Fruit fly (Drosophila melanogaster) whole organism, embryonic: ENCODE measurements around the gene PRL-1.
A peak's percentile ranks its signal among the peaks of the same experiment; 100 is the strongest.

Experiments
- Atf-2 ChIP-seq: fragments of 200-800 bp; sonication (Bioruptor generic); optimal IDR thresholded peaks from 2 replicates; lab custom pipeline; 2016; ENCODE audit warnings: missing biosample characterization, missing genetic modification characterization
- B-H1 ChIP-seq: fragments of 200-800 bp; sonication (Bioruptor generic); IDR thresholded peaks from 3 replicates; pipeline ENCODE4 v1.3.6; 2022; ENCODE audit warnings: missing biosample characterization, missing genetic modification characterization
- CG10147 ChIP-seq: fragments of 200-800 bp; sonication (Bioruptor generic); optimal IDR thresholded peaks from 2 replicates; lab custom pipeline; 2019; ENCODE audit warnings: missing biosample characterization, mild to moderate bottlenecking, missing genetic modification characterization, moderate library complexity
- CG10209 ChIP-seq: fragments of 200-800 bp; sonication (Bioruptor generic); optimal IDR thresholded peaks from 3 replicates; lab custom pipeline; 2017; ENCODE audit warnings: missing biosample characterization, mild to moderate bottlenecking, missing genetic modification characterization, missing genetic modification reagents
- CG10321 ChIP-seq: fragments of 200-800 bp; sonication (Bioruptor generic); IDR thresholded peaks from 2 replicates; pipeline ENCODE4 v1.3.6; 2022; ENCODE audit warnings: missing biosample characterization, missing genetic modification characterization
- CG10979 ChIP-seq: fragments of 200-800 bp; sonication (Bioruptor generic); optimal IDR thresholded peaks from 2 replicates; lab custom pipeline; 2018; ENCODE audit warnings: missing biosample characterization, mild to moderate bottlenecking, missing genetic modification characterization, moderate library complexity
- CG11085 ChIP-seq: fragments of 200-800 bp; sonication (Bioruptor generic); IDR thresholded peaks from 2 replicates; pipeline ENCODE4 v1.3.6; 2022; ENCODE audit warnings: missing biosample characterization, missing genetic modification characterization
- CG11723 ChIP-seq: fragments of 200-800 bp; sonication (Bioruptor generic); optimal IDR thresholded peaks from 2 replicates; lab custom pipeline; 2017; ENCODE audit warnings: missing biosample characterization, mild to moderate bottlenecking, missing genetic modification characterization
- CG14014 ChIP-seq: fragments of 200-800 bp; sonication (Bioruptor generic); IDR thresholded peaks from 2 replicates; pipeline ENCODE4 v1.3.6; 2022; ENCODE audit warnings: missing biosample characterization, missing genetic modification characterization
- CG14667 ChIP-seq: fragments of 200-800 bp; sonication (Bioruptor generic); IDR thresholded peaks from 2 replicates; pipeline ENCODE4 v1.3.6; 2022; ENCODE audit warnings: missing biosample characterization, missing genetic modification characterization
- CG2889 ChIP-seq: fragments of 200-800 bp; sonication (Bioruptor generic); IDR thresholded peaks from 3 replicates; pipeline ENCODE4 v1.3.6; 2022; ENCODE audit warnings: missing biosample characterization, missing genetic modification characterization
- CG31441 ChIP-seq: fragments of 200-800 bp; sonication (Bioruptor generic); IDR thresholded peaks from 2 replicates; pipeline ENCODE4 v1.3.6; 2022; ENCODE audit warnings: missing biosample characterization, missing genetic modification characterization
- CG34422 ChIP-seq: fragments of 200-800 bp; sonication (Bioruptor generic); IDR thresholded peaks from 3 replicates; pipeline ENCODE4 v1.3.6; 2022; ENCODE audit warnings: missing biosample characterization, missing genetic modification characterization
- CG4854 ChIP-seq: fragments of 200-800 bp; sonication (Bioruptor generic); optimal IDR thresholded peaks from 2 replicates; lab custom pipeline; 2016; ENCODE audit warnings: missing biosample characterization, missing genetic modification characterization, inconsistent platforms
- CG6854 ChIP-seq: fragments of 200-800 bp; sonication (Bioruptor generic); optimal IDR thresholded peaks from 3 replicates; lab custom pipeline; 2017; ENCODE audit warnings: missing biosample characterization, mild to moderate bottlenecking, missing genetic modification characterization
- CG8290 ChIP-seq, 3 experiments: fragments of 200-800 bp; sonication (Bioruptor generic); optimal IDR thresholded peaks; 2 replicates each; lab custom pipeline; 2016 to 2019; ENCODE audit warnings: missing biosample characterization in 3 of 3, missing genetic modification characterization in 3 of 3, mild to moderate bottlenecking in 2 of 3, moderate library complexity in 1 of 3
- Deaf1 ChIP-seq: fragments of 200-800 bp; optimal IDR thresholded peaks from 3 replicates; lab custom pipeline; 2019; ENCODE audit warnings: missing biosample characterization, mild to moderate bottlenecking, missing genetic modification characterization, moderate library complexity
- Drgx ChIP-seq: fragments of 200-800 bp; sonication (Bioruptor generic); IDR thresholded peaks from 2 replicates; pipeline ENCODE4 v1.3.6; 2022; ENCODE audit warnings: missing biosample characterization, missing genetic modification characterization
- ERR ChIP-seq: fragments of 200-800 bp; sonication (Bioruptor generic); optimal IDR thresholded peaks from 2 replicates; lab custom pipeline; 2016; ENCODE audit warnings: missing biosample characterization, missing genetic modification characterization
- Ets65A ChIP-seq: fragments of 200-800 bp; sonication (Bioruptor generic); peaks from one replicate; lab custom pipeline; 2016; ENCODE audit warnings: missing biosample characterization, missing genetic modification characterization
- HmgD ChIP-seq: fragments of 200-800 bp; sonication (Bioruptor generic); optimal IDR thresholded peaks from 3 replicates; lab custom pipeline; 2016; ENCODE audit warnings: missing biosample characterization, missing genetic modification characterization
- MESR4 ChIP-seq: fragments of 200-800 bp; sonication (Bioruptor generic); optimal IDR thresholded peaks from 2 replicates; lab custom pipeline; 2018; ENCODE audit warnings: missing biosample characterization, mild to moderate bottlenecking, missing genetic modification characterization, moderate library complexity
- MTF-1 ChIP-seq: fragments of 200-800 bp; sonication (Bioruptor generic); optimal IDR thresholded peaks from 2 replicates; lab custom pipeline; 2018; ENCODE audit warnings: missing biosample characterization, mild to moderate bottlenecking, missing genetic modification characterization, borderline replicate concordance
- Neu2 ChIP-seq: fragments of 200-800 bp; sonication (Bioruptor generic); optimal IDR thresholded peaks from 3 replicates; lab custom pipeline; 2016; ENCODE audit warnings: missing biosample characterization, missing genetic modification characterization, borderline replicate concordance
- Poxn ChIP-seq: fragments of 200-800 bp; sonication (Bioruptor generic); IDR thresholded peaks from 2 replicates; pipeline ENCODE4 v1.3.6; 2022; ENCODE audit warnings: missing biosample characterization, missing genetic modification characterization
- Scr ChIP-seq: fragments of 200-800 bp; sonication (Bioruptor generic); IDR thresholded peaks from 2 replicates; pipeline ENCODE4 v1.3.6; 2022; ENCODE audit warnings: missing biosample characterization, missing genetic modification characterization; ENCODE audit not compliant: partially characterized antibody
- Side ChIP-seq: fragments of 200-800 bp; sonication (Bioruptor generic); optimal IDR thresholded peaks from 2 replicates; lab custom pipeline; 2016; ENCODE audit warnings: missing biosample characterization, missing genetic modification characterization
- ash1 ChIP-seq: fragments of 200-800 bp; sonication (Bioruptor generic); optimal IDR thresholded peaks from 2 replicates; lab custom pipeline; 2018; ENCODE audit warnings: missing biosample characterization, mild to moderate bottlenecking, missing genetic modification characterization
- ato ChIP-seq: fragments of 200-800 bp; sonication (Bioruptor generic); IDR thresholded peaks from 2 replicates; pipeline ENCODE4 v1.3.6; 2022; ENCODE audit warnings: missing biosample characterization, missing genetic modification characterization; ENCODE audit not compliant: partially characterized antibody
- bowl ChIP-seq: fragments of 200-800 bp; sonication (Bioruptor generic); IDR thresholded peaks from 2 replicates; pipeline ENCODE4 v1.3.6; 2022; ENCODE audit warnings: missing biosample characterization, missing genetic modification characterization
- cato ChIP-seq: fragments of 200-800 bp; sonication (Bioruptor generic); optimal IDR thresholded peaks from 2 replicates; lab custom pipeline; 2016; ENCODE audit warnings: missing biosample characterization, missing genetic modification characterization, borderline replicate concordance
- crol ChIP-seq: fragments of 200-800 bp; sonication (Bioruptor generic); IDR thresholded peaks from 2 replicates; pipeline ENCODE4 v1.3.6; 2022; ENCODE audit warnings: missing biosample characterization, missing genetic modification characterization
- crp ChIP-seq, 2 experiments: fragments of 200-800 bp; sonication (Bioruptor generic); optimal IDR thresholded peaks; 2 replicates in 1 of 2; 3 replicates in 1 of 2; lab custom pipeline; 2017; ENCODE audit warnings: missing biosample characterization in 2 of 2, missing genetic modification characterization in 2 of 2, mild to moderate bottlenecking in 1 of 2, moderate library complexity in 1 of 2
- da ChIP-seq: fragments of 200-800 bp; sonication (Bioruptor generic); optimal IDR thresholded peaks from 2 replicates; lab custom pipeline; 2016; ENCODE audit warnings: missing biosample characterization, missing genetic modification characterization
- dati ChIP-seq: fragments of 200-800 bp; sonication (Bioruptor generic); IDR thresholded peaks from 2 replicates; pipeline ENCODE4 v1.3.6; 2022; ENCODE audit warnings: missing biosample characterization, missing genetic modification characterization
- dimm ChIP-seq: fragments of 200-800 bp; sonication (Bioruptor generic); IDR thresholded peaks from 2 replicates; pipeline ENCODE4 v1.3.6; 2022; ENCODE audit warnings: missing biosample characterization, missing genetic modification characterization
- disco-r ChIP-seq: fragments of 200-800 bp; sonication (Bioruptor generic); optimal IDR thresholded peaks from 2 replicates; lab custom pipeline; 2016; ENCODE audit warnings: missing biosample characterization, missing genetic modification characterization
- ems ChIP-seq: fragments of 200-800 bp; sonication (Bioruptor generic); optimal IDR thresholded peaks from 3 replicates; lab custom pipeline; 2016; ENCODE audit warnings: missing biosample characterization, missing genetic modification characterization
- ewg ChIP-seq: fragments of 200-800 bp; sonication (Bioruptor generic); optimal IDR thresholded peaks from 3 replicates; lab custom pipeline; 2017; ENCODE audit warnings: mild to moderate bottlenecking, missing biosample characterization, missing genetic modification reagents, missing genetic modification characterization
- gro ChIP-seq: fragments of 200-800 bp; sonication (Bioruptor generic); optimal IDR thresholded peaks from 2 replicates; lab custom pipeline; 2016; ENCODE audit warnings: missing biosample characterization, missing genetic modification characterization
- ken ChIP-seq: fragments of 200-800 bp; sonication (Bioruptor generic); IDR thresholded peaks from 3 replicates; pipeline ENCODE4 v1.3.6; 2022; ENCODE audit warnings: missing biosample characterization, missing genetic modification characterization
- lab ChIP-seq: fragments of 200-800 bp; sonication (Bioruptor generic); optimal IDR thresholded peaks from 3 replicates; lab custom pipeline; 2017; ENCODE audit warnings: missing biosample characterization, missing genetic modification characterization, mild to moderate bottlenecking, moderate library complexity, missing genetic modification reagents
- lilli ChIP-seq: fragments of 200-800 bp; sonication (Bioruptor generic); optimal IDR thresholded peaks from 3 replicates; lab custom pipeline; 2016; ENCODE audit warnings: missing biosample characterization, missing genetic modification characterization
- pita ChIP-seq: fragments of 200-800 bp; sonication (Bioruptor generic); optimal IDR thresholded peaks from 2 replicates; lab custom pipeline; 2017; ENCODE audit warnings: missing biosample characterization, mild to moderate bottlenecking, missing genetic modification characterization
- pnt ChIP-seq: fragments of 200-800 bp; sonication (Bioruptor generic); optimal IDR thresholded peaks from 3 replicates; lab custom pipeline; 2016; ENCODE audit warnings: missing biosample characterization, missing genetic modification characterization
- pros ChIP-seq: fragments of 200-800 bp; sonication (Bioruptor generic); optimal IDR thresholded peaks from 3 replicates; lab custom pipeline; 2019; ENCODE audit warnings: missing biosample characterization, mild to moderate bottlenecking, missing genetic modification characterization, moderate library complexity
- pzg ChIP-seq: fragments of 200-800 bp; sonication (Bioruptor generic); optimal IDR thresholded peaks from 3 replicates; lab custom pipeline; 2018; ENCODE audit warnings: missing biosample characterization, mild to moderate bottlenecking, missing genetic modification characterization, moderate library complexity
- salm ChIP-seq: fragments of 200-800 bp; sonication (Bioruptor generic); optimal IDR thresholded peaks from 2 replicates; lab custom pipeline; 2018; ENCODE audit warnings: missing biosample characterization, mild to moderate bottlenecking, missing genetic modification characterization
- seq ChIP-seq: fragments of 200-800 bp; sonication (Bioruptor generic); IDR thresholded peaks from 2 replicates; pipeline ENCODE4 v1.3.6; 2022; ENCODE audit warnings: missing biosample characterization, missing genetic modification characterization
- stwl ChIP-seq: fragments of 200-800 bp; sonication (Bioruptor generic); optimal IDR thresholded peaks from 3 replicates; lab custom pipeline; 2018; ENCODE audit warnings: missing biosample characterization, mild to moderate bottlenecking, missing genetic modification characterization, moderate library complexity

PRL-1 gene

DNA sequence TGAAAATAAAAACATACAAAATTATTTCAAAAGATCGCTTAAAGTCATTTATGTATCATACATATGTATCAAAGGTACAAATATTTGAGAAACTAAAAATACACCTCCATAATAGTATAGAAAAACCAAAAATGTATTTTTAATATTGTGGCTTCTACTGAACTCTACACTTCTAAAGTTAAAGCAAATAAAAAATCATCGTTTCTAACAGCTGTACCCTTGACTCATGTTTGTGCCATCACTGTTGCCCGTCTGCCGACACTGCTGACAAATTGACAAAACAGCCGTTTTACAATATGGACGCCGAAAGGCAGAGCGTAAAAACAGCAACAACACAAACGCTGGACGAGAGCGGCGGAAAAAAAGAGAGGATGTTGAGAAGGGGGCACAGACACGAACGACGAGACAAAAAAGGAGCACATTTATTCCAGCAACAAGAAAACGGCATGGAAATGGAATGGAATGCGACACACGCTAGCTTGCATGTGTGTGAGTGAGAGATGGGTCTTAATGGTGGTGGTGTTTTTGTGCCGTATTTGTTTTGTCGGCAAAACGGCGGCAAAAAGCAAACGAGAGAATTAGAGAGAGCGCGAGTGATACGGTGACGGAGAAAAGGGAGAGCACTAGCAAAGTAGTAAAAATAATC is 29.1 kb upstream of the PRL-1 start (continued):
- peak; percentile 92 for TF ChIP-seq lab (GFP tag; lab: Kevin White, UChicago)
- TF ChIP-seq CG2889 (GFP tag; lab: Robert Waterston, UW), result no peak
- peak; percentile 85 for TF ChIP-seq CG10979 (tag; lab: Kevin White, UChicago)
- peak; percentile 67 for TF ChIP-seq Deaf1
- peak; percentile 92 for TF ChIP-seq Ets65A (GFP tag; lab: Kevin White, UChicago)
- TF ChIP-seq CG11723 (GFP tag; lab: Kevin White, UChicago), result peak; percentile 66
- TF ChIP-seq CG14014 (GFP tag; lab: Robert Waterston, UW), result no peak
- peak; percentile 86 for TF ChIP-seq lilli
- TF ChIP-seq CG34422 (GFP tag; lab: Robert Waterston, UW), result no peak
- no peak for TF ChIP-seq CG11085 (GFP tag; lab: Robert Waterston, UW)
- TF ChIP-seq ash1 (GFP tag; lab: Kevin White, UChicago), result peak; percentile 48
- no peak for TF ChIP-seq seq (GFP tag; lab: Robert Waterston, UW)
- TF ChIP-seq HmgD, result no peak
- peak; percentile 61 for TF ChIP-seq disco-r (GFP tag; lab: Kevin White, UChicago)
- no peak for TF ChIP-seq stwl (tag; lab: Kevin White, UChicago)
- peak; percentile 88 for TF ChIP-seq CG10209 (GFP tag; lab: Kevin White, UChicago)
- peak; percentile 84 for TF ChIP-seq CG4854 (GFP tag; lab: Kevin White, UChicago)
- TF ChIP-seq cato (GFP tag; lab: Kevin White, UChicago), result peak; percentile 52
- peak; percentile 46 for TF ChIP-seq ERR (GFP tag; lab: Kevin White, UChicago)
- TF ChIP-seq Atf-2 (GFP tag; lab: Kevin White, UChicago), result peak; percentile 19
- TF ChIP-seq MESR4, result no peak
- TF ChIP-seq Poxn (GFP tag; lab: Robert Waterston, UW), result no peak
- peak; percentile 66 for TF ChIP-seq ewg (GFP tag; lab: Kevin White, UChicago)
- TF ChIP-seq ken, result no peak
- no peak for TF ChIP-seq pita
- TF ChIP-seq Side (GFP tag; lab: Kevin White, UChicago), result peak; percentile 72
- no peak for TF ChIP-seq crol
- peak; percentile 13 for TF ChIP-seq MTF-1 (GFP tag; lab: Kevin White, UChicago)
- TF ChIP-seq pzg (GFP tag; lab: Kevin White, UChicago), result peak; percentile 1
- TF ChIP-seq pnt (GFP tag; lab: Kevin White, UChicago), result peak; percentile 72
- TF ChIP-seq dati (GFP tag; lab: Robert Waterston, UW), result no peak
- TF ChIP-seq da (GFP tag; lab: Kevin White, UChicago), result peak; percentile 26
- peak; percentile 21 for TF ChIP-seq ems
- no peak for TF ChIP-seq B-H1 (GFP tag; lab: Robert Waterston, UW)
- TF ChIP-seq CG14667 (GFP tag; lab: Robert Waterston, UW), result no peak
- no peak for TF ChIP-seq Drgx
- TF ChIP-seq Neu2 (GFP tag; lab: Kevin White, UChicago), result no peak
- peak; percentile 69 for TF ChIP-seq gro (GFP tag; lab: Kevin White, UChicago)
- no peak for TF ChIP-seq ato (GFP tag; lab: Robert Waterston, UW)
- peak; percentile 1 to 73 for TF ChIP-seq crp (GFP tag; optimal IDR thresholded peaks at IDR 0.05; lab: Kevin White, UChicago)
- TF ChIP-seq CG31441, result no peak
- no peak for TF ChIP-seq Scr (GFP tag; lab: Robert Waterston, UW)
- TF ChIP-seq CG6854 (GFP tag; lab: Kevin White, UChicago), result peak; percentile 64
- no peak for TF ChIP-seq dimm (GFP tag; lab: Robert Waterston, UW)
- no peak for TF ChIP-seq bowl (GFP tag; lab: Robert Waterston, UW)
- TF ChIP-seq CG10321, result no peak
- peak; percentile 48 for TF ChIP-seq CG8290 (GFP tag; optimal IDR thresholded peaks at IDR 0.05; lab: Kevin White, UChicago)
- TF ChIP-seq CG8290 (tag; optimal IDR thresholded peaks at IDR 0.05; lab: Kevin White, UChicago), result peak in 1 of 2 experiments; percentile 72
- peak; percentile 75 for TF ChIP-seq salm (tag; lab: Kevin White, UChicago)
- TF ChIP-seq pros (GFP tag; lab: Kevin White, UChicago), result peak; percentile 79
- peak; percentile 69 for TF ChIP-seq CG10147 (GFP tag; lab: Kevin White, UChicago)
